Fruit fly (Drosophila melanogaster) whole organism, wandering third instar larva: ENCODE measurements around the gene Mps1.

Source experiments
- Abd-B ChIP-seq: fragments of >200 bp; optimal IDR thresholded peaks from 2 replicates; lab custom pipeline; 2017; ENCODE audit warnings: missing biosample characterization, missing genetic modification characterization
- CG32264 ChIP-seq: fragments of 200-800 bp; sonication (Bioruptor generic); optimal IDR thresholded peaks from 2 replicates; lab custom pipeline; 2016; ENCODE audit warnings: missing biosample characterization, missing genetic modification characterization
- CG9705 ChIP-seq: fragments of 200-800 bp; sonication (Bioruptor generic); optimal IDR thresholded peaks from 2 replicates; lab custom pipeline; 2018; ENCODE audit warnings: missing biosample characterization, mild to moderate bottlenecking, missing genetic modification characterization
- CrebA ChIP-seq: fragments of 200-800 bp; sonication (Bioruptor generic); optimal IDR thresholded peaks from 2 replicates; lab custom pipeline; 2016; ENCODE audit warnings: missing biosample characterization, mild to moderate bottlenecking, missing genetic modification characterization, borderline replicate concordance
- Dfd ChIP-seq: fragments of >200 bp; optimal IDR thresholded peaks from 2 replicates; lab custom pipeline; 2017; ENCODE audit warnings: missing biosample characterization, missing genetic modification characterization
- Dif ChIP-seq: fragments of 200-275, 200-300 bp; sonication (Bioruptor generic); optimal IDR thresholded peaks from 2 replicates; lab custom pipeline; 2018; ENCODE audit warnings: missing biosample characterization, missing genetic modification characterization; ENCODE audit not compliant: partially characterized antibody
- GATAd ChIP-seq: sonication (Bioruptor generic); optimal IDR thresholded peaks from 2 replicates; lab custom pipeline; 2016; ENCODE audit warnings: missing biosample characterization, missing genetic modification characterization
- HLH106 ChIP-seq: fragments of 200-800 bp; optimal IDR thresholded peaks from 3 replicates; lab custom pipeline; 2019; ENCODE audit warnings: missing biosample characterization, mild to moderate bottlenecking, missing genetic modification characterization, moderate library complexity
- Hnf4 ChIP-seq: fragments of 200-800 bp; sonication (Bioruptor generic); optimal IDR thresholded peaks from 2 replicates; lab custom pipeline; 2016; ENCODE audit warnings: missing biosample characterization, mild to moderate bottlenecking, missing genetic modification characterization
- Hr83 ChIP-seq: fragments of 200-300 bp; sonication (Bioruptor generic); optimal IDR thresholded peaks from 2 replicates; lab custom pipeline; 2016; ENCODE audit warnings: missing biosample characterization, mild to moderate bottlenecking, missing genetic modification characterization, moderate library complexity; ENCODE audit not compliant: poor library complexity, severe bottlenecking
- Jra ChIP-seq: sonication (Bioruptor generic); optimal IDR thresholded peaks from 2 replicates; lab custom pipeline; 2016; ENCODE audit warnings: missing biosample characterization, missing genetic modification characterization
- N ChIP-seq: fragments of >200 bp; optimal IDR thresholded peaks from 2 replicates; lab custom pipeline; 2018; ENCODE audit warnings: missing biosample characterization, missing external identifiers, missing genetic modification characterization
- OdsH ChIP-seq: fragments of 200-800 bp; sonication (Bioruptor generic); optimal IDR thresholded peaks from 2 replicates; lab custom pipeline; 2016; ENCODE audit warnings: missing biosample characterization, mild to moderate bottlenecking, missing genetic modification characterization
- Rel ChIP-seq, 2 experiments: fragments of 200-800 bp; sonication (Bioruptor generic) in 1 of 2; optimal IDR thresholded peaks; 2 replicates in 1 of 2; 3 replicates in 1 of 2; lab custom pipeline; 2016 to 2019; ENCODE audit warnings: mild to moderate bottlenecking in 2 of 2, missing biosample characterization in 2 of 2, missing genetic modification characterization in 2 of 2, moderate library complexity in 1 of 2
- Sp1 ChIP-seq: fragments of 200-800 bp; sonication (Bioruptor generic); optimal IDR thresholded peaks from 3 replicates; lab custom pipeline; 2019; ENCODE audit warnings: missing biosample characterization, mild to moderate bottlenecking, missing genetic modification characterization, moderate library complexity
- brk ChIP-seq: fragments of 200-800 bp; sonication (Bioruptor generic); optimal IDR thresholded peaks from 2 replicates; lab custom pipeline; 2016; ENCODE audit warnings: missing biosample characterization, mild to moderate bottlenecking, missing genetic modification characterization
- dl ChIP-seq, 2 experiments: fragments of 175-275, 200-275 bp in 1 of 2; fragments of 200-275 bp in 1 of 2; sonication (Bioruptor generic); optimal IDR thresholded peaks; lab custom pipeline; 2018; ENCODE audit warnings: mild to moderate bottlenecking in 2 of 2, missing biosample characterization in 2 of 2, missing genetic modification characterization in 2 of 2, moderate library complexity in 2 of 2; ENCODE audit not compliant: partially characterized antibody in 2 of 2, insufficient read depth in 1 of 2
- dmrt93B ChIP-seq: fragments of 200-800 bp; sonication (Bioruptor generic); optimal IDR thresholded peaks from 2 replicates; lab custom pipeline; 2018; ENCODE audit warnings: missing biosample characterization, mild to moderate bottlenecking, missing genetic modification characterization
- dsf ChIP-seq: sonication (Bioruptor generic); optimal IDR thresholded peaks from 2 replicates; lab custom pipeline; 2016; ENCODE audit warnings: missing biosample characterization, missing genetic modification characterization, borderline replicate concordance
- ey ChIP-seq: fragments of 200-800 bp; sonication (Bioruptor generic); optimal IDR thresholded peaks from 2 replicates; lab custom pipeline; 2016; ENCODE audit warnings: missing biosample characterization, missing genetic modification characterization
- fru ChIP-seq: fragments of 200-800 bp; sonication (Bioruptor generic); optimal IDR thresholded peaks from 3 replicates; lab custom pipeline; 2016; ENCODE audit warnings: missing biosample characterization, mild to moderate bottlenecking, missing genetic modification characterization
- pan ChIP-seq: fragments of >200 bp; optimal IDR thresholded peaks from 2 replicates; lab custom pipeline; 2017
- psq ChIP-seq: fragments of 200-800 bp; sonication (Bioruptor generic); optimal IDR thresholded peaks from 3 replicates; lab custom pipeline; 2017; ENCODE audit warnings: missing biosample characterization, mild to moderate bottlenecking, missing genetic modification characterization, moderate library complexity
- sage ChIP-seq: fragments of 200-800 bp; sonication (Bioruptor generic); optimal IDR thresholded peaks from 2 replicates; lab custom pipeline; 2016; ENCODE audit warnings: missing biosample characterization, mild to moderate bottlenecking, missing genetic modification characterization
- sv ChIP-seq: fragments of 200-800 bp; sonication (Bioruptor generic); optimal IDR thresholded peaks from 3 replicates; lab custom pipeline; 2016; ENCODE audit warnings: missing biosample characterization, missing genetic modification characterization
- usp ChIP-seq: fragments of >200 bp; optimal IDR thresholded peaks from 2 replicates; lab custom pipeline; 2017; ENCODE audit warnings: missing biosample characterization, missing genetic modification characterization
- woc ChIP-seq: sonication (Bioruptor generic); optimal IDR thresholded peaks from 2 replicates; lab custom pipeline; 2016; ENCODE audit warnings: missing biosample characterization, mild to moderate bottlenecking, missing genetic modification characterization

Mps1 gene

DNA sequence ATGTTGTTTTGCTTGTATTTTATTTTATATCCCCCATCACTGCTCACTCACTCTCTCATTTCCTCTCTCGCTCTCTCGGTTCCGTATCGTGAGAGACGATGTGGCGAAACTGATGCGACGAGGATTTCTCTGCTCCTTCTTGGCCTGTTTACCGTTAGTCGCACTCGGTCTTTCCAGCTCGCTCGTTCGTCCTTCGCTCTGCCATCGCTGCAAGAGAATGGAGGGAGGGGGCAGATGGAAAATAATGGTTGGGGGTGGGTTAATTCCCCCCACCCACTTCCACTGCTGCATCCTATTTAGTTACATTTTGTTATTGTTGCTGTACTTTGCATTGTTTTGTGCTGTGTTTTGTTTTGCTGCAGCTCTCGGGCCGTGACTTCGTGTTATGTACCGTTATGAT is 17.2 kb upstream of the Mps1 start:
- TF ChIP-seq Jra (GFP tag; lab: Kevin White, UChicago) (no peak), woc (GFP tag; lab: Kevin White, UChicago) (no peak), CG9705 (GFP tag; lab: Kevin White, UChicago) (no peak), CG32264 (GFP tag; lab: Kevin White, UChicago) (no peak), fru (GFP tag; lab: Kevin White, UChicago) (no peak), Dfd (GFP tag; lab: Kevin White, UChicago) (no peak), usp (no peak), brk (no peak), ey (GFP tag; lab: Kevin White, UChicago) (no peak), sv (GFP tag; lab: Kevin White, UChicago) (no peak), Hnf4 (GFP tag; lab: Kevin White, UChicago) (no peak), CrebA (GFP tag; lab: Kevin White, UChicago) (no peak), dl (GFP tag; optimal IDR thresholded peaks at IDR 0.05; lab: Kevin White, UChicago; ENCODE audit: insufficient read depth in 1 of 2, partially characterized antibody in 2 of 2) (no peak), dmrt93B (GFP tag; lab: Kevin White, UChicago) (no peak), pan (lab: Kevin White, UChicago) (no peak), Sp1 (GFP tag; lab: Kevin White, UChicago) (no peak), HLH106 (tag; lab: Kevin White, UChicago) (no peak)
- TF ChIP-seq, all 38 proteins: peak for 0

DNA sequence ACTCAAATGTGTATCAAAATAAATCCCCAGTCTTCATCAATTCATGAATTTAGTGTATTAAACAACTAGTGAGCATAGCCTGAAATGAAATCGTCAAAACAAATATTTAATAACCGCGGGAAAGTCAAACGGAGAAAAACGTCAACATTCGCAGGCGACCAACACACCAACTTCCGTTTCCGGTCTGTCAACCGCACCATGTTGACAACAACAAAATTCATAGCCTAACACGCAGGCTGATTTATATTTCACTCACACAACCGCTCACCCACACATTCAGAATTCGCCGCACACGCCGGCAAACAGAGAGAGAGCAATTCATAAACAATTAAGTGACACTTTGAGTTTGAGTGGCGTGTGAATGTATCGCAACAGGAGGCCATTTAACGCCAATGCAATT is 16.0 kb upstream of the Mps1 start:
- TF ChIP-seq ey (GFP tag; lab: Kevin White, UChicago) (no peak), N (GFP tag; lab: Kevin White, UChicago) (no peak), Dif (GFP tag; lab: Kevin White, UChicago) (no peak), Rel (GFP tag; optimal IDR thresholded peaks at IDR 0.05; lab: Kevin White, UChicago) (no peak), Rel (tag; optimal IDR thresholded peaks at IDR 0.05; lab: Kevin White, UChicago) (no peak), dl (GFP tag; optimal IDR thresholded peaks at IDR 0.05; lab: Kevin White, UChicago; ENCODE audit: insufficient read depth in 1 of 2, partially characterized antibody in 2 of 2) (no peak), dsf (no peak)

DNA sequence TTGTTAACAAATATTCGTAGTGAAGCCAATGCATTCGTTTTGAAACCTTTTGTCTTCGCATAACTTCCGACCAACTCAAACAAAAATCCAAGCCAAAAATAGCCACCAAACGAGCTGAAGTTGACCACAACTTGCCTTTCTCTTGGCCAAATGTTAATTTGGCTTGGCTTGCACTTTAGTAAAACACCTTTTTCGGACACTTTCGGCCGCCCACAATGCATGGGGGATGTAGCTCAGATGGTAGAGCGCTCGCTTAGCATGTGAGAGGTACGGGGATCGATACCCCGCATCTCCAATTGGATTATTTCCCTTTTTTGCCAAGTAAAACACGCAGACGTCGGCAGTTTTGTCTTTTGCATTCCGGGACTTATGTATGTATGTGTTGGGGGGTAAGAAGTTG is 14.1 kb upstream of the Mps1 start:
- TF ChIP-seq Dfd (GFP tag; lab: Kevin White, UChicago) = no peak
- TF ChIP-seq ey (GFP tag; lab: Kevin White, UChicago) = no peak

DNA sequence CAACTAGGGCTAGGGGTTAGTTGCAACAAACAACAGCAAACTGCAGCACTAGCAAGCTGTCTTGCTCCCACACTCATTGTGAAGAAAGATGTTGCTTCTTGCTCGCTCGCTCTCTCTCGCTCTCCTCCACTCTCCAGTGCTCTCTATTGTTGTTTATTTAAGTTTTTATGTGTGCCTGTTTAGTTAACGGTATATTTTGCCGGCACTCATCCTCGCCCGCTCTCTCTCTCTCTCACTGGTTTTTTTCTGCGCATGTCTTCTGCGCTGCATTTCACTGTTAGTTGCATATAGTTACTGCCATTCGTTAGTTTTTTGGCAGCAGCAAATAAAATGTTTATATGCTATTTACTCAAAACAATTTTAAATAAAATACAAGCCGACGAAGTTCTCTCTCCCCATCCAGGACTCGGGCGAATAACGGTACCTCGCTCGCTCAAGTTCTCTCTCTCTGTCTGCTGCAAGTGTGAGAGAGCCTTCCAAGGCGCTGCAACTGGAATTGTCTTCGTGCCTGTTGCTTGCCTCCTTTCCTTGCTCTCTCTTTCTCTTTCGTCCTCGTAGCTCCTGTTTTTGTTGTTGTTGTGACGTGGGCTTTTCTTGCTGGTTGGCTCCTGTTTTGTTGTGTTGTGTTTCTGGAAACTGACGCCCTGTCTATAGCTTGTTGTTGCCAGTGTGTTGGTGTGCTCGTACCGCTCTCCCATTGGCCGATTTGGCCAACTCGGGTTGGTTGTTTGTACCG is 4.8 kb upstream of the Mps1 start:
- TF ChIP-seq dl (GFP tag; optimal IDR thresholded peaks at IDR 0.05; lab: Kevin White, UChicago; ENCODE audit: insufficient read depth in 1 of 2, partially characterized antibody in 2 of 2) = peak in 1 of 2 experiments; percentile 14
- no peak for TF ChIP-seq brk

DNA sequence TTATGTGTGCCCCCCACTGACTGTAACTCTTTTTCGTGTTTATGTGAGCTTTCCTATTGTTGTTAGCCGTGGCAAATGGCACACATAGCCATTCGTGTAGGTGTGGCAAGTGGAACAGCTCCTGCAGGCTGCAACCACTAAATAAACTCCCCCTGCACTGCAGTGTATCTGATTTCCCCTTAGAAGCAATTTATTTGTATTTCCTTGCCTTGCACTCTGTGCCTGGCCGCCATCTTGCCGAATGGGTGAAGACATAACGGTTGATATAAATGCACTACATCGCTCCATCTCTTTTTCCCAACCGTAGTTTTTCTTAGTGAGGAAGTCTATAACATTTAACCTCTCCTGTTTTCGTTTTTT is 4.3 kb upstream of the Mps1 start:
- no peak for TF ChIP-seq sage (GFP tag; lab: Kevin White, UChicago)
- TF ChIP-seq OdsH (GFP tag; lab: Kevin White, UChicago) = no peak
- TF ChIP-seq GATAd (GFP tag; lab: Kevin White, UChicago) = no peak
- no peak for TF ChIP-seq Hnf4 (GFP tag; lab: Kevin White, UChicago)
- no peak for TF ChIP-seq Dif (GFP tag; lab: Kevin White, UChicago)
- no peak for TF ChIP-seq Abd-B
- no peak for TF ChIP-seq brk
- no peak for TF ChIP-seq HLH106 (tag; lab: Kevin White, UChicago)
- TF ChIP-seq Hr83 = no peak
- TF ChIP-seq dsf = no peak
- TF ChIP-seq N (GFP tag; lab: Kevin White, UChicago) = no peak
- TF ChIP-seq, all 38 proteins: peak for 0

DNA sequence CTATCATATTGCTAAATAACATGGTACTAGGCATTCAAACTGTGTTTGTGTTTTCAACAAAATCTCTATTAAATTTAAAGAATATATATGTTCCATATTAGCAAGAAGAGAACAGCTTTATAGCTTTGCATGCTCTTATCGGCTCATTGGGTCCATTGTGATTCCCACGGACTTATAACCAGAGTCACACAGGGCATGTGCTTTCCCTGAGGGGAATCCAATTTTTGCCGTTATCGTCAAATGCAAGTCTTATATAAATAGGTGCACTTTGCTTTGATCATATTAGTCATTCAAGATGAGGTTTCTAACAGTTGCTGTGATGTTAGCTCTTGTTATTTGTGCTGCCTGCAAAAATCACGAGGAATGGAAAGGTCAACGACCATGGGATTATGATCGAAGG is 3.8 kb upstream of the Mps1 start, which contains the start of gene CG45045:
Gene CG45045 (plus strand): TSS at position 294 of the 400 bp plus-strand sequence.
- TF ChIP-seq Hnf4 (GFP tag; lab: Kevin White, UChicago) (peak; percentile 11), psq (GFP tag; lab: Kevin White, UChicago) (no peak), Rel (GFP tag; optimal IDR thresholded peaks at IDR 0.05; lab: Kevin White, UChicago) (no peak), Rel (tag; optimal IDR thresholded peaks at IDR 0.05; lab: Kevin White, UChicago) (peak; percentile 100)
